Worm (Caenorhabditis elegans): ENCODE results near the gene mca-1.

ce11 chrIV:9647789-9648361 is 13.1 kb upstream of the mca-1 start, which contains the start of gene amph-1:
- no peak for TF ChIP-seq flt-1 (GFP tag; IDR thresholded peaks at IDR 0.05)
- no peak for TF ChIP-seq pes-1 (GFP tag; IDR thresholded peaks at IDR 0.05)
- TF ChIP-seq ets-7 (tag; optimal IDR thresholded peaks at IDR 0.05) = no peak
- no peak for TF ChIP-seq B0310.2 (tag; optimal IDR thresholded peaks at IDR 0.05)
- TF ChIP-seq ama-1 (optimal IDR thresholded peaks at IDR 0.05) = no peak

All from whole organism, early embryonic.